Worm (Caenorhabditis elegans) whole organism, early embryonic: Measurements from ENCODE around the gene F17E9.3.

Experiments used
- aly-1 ChIP-seq: sonication (generic microtip); optimal IDR thresholded peaks from 2 replicates; lab custom pipeline; 2016; ENCODE audit warnings: missing genetic modification characterization, missing compliant biosample characterization
- ama-1 ChIP-seq: fragments of 150-350 bp; optimal IDR thresholded peaks from 2 replicates; lab custom pipeline; 2014
- ceh-36 ChIP-seq: sonication (generic microtip); optimal IDR thresholded peaks from 2 replicates; lab custom pipeline; 2016; ENCODE audit warnings: missing genetic modification characterization, inconsistent platforms, missing compliant biosample characterization
- ets-7 ChIP-seq: sonication (generic microtip); optimal IDR thresholded peaks from 2 replicates; lab custom pipeline; 2016; ENCODE audit warnings: missing genotype, missing genetic modification characterization, missing compliant biosample characterization
- hmbx-1 ChIP-seq: sonication (generic microtip); optimal IDR thresholded peaks from 2 replicates; lab custom pipeline; 2016; ENCODE audit warnings: mild to moderate bottlenecking, missing genetic modification characterization, missing compliant biosample characterization
- hmg-4 ChIP-seq: fragments of 200-800 bp; sonication (Bioruptor generic); optimal IDR thresholded peaks from 2 replicates; lab custom pipeline; 2018; ENCODE audit warnings: mild to moderate bottlenecking, missing genetic modification characterization, missing compliant biosample characterization
- hnd-1 ChIP-seq: sonication (generic microtip); optimal IDR thresholded peaks from 2 replicates; lab custom pipeline; 2016; ENCODE audit warnings: missing genetic modification characterization, missing compliant biosample characterization
- scrt-1 ChIP-seq: fragments of 200-800 bp; sonication (Bioruptor generic); IDR thresholded peaks from 2 replicates; pipeline ENCODE4 v1.3.6; 2022; ENCODE audit warnings: missing genetic modification characterization, missing compliant biosample characterization
- sea-1 ChIP-seq: fragments of 200-800 bp; sonication (Bioruptor generic); conservative IDR thresholded peaks from 2 replicates; pipeline ENCODE4 v1.3.6; 2022; ENCODE audit warnings: missing genetic modification characterization, missing compliant biosample characterization
- tbx-37 ChIP-seq: fragments of 200-800 bp; sonication (Bioruptor generic); conservative IDR thresholded peaks from 2 replicates; pipeline ENCODE4 v1.3.6; 2022; ENCODE audit warnings: missing genetic modification reagents, missing genetic modification characterization, missing compliant biosample characterization
- tra-4 ChIP-seq: sonication (generic microtip); optimal IDR thresholded peaks from 2 replicates; lab custom pipeline; 2017; ENCODE audit warnings: missing genetic modification characterization, missing compliant biosample characterization

DNA sequence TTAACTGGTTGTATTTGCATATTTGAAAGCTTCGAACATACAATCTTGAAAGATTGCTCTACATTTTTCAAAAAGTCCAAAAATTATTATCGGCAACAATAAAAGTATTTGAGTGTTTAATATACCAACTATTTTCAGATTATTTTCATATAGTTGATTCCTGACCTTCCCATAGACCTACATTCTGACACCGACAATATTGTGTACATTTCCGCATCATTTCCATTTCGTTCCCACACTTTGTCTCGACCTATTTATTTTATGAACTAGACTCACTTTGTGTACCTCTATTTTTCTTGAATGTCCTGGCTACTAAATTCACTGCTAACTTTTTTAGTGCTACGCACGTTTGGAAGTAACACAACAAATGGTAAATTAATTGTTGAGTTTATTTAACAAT is 12.3 kb upstream of the F17E9.3 start, which contains the start of gene lgc-5:
- TF ChIP-seq hmbx-1 (tag; lab: Kevin White, UChicago): no peak
- no peak for TF ChIP-seq aly-1 (tag; lab: Kevin White, UChicago)
- no peak for TF ChIP-seq hnd-1 (tag; lab: Kevin White, UChicago)
- no peak for TF ChIP-seq ceh-36 (tag; lab: Kevin White, UChicago)
- TF ChIP-seq ama-1 (lab: Kevin White, UChicago): no peak
- TF ChIP-seq scrt-1: no peak
- no peak for TF ChIP-seq ets-7 (tag; lab: Kevin White, UChicago)
- TF ChIP-seq tbx-37 (GFP tag; lab: Robert Waterston, UW): no peak
- TF ChIP-seq sea-1 (GFP tag; lab: Robert Waterston, UW): no peak
- no peak for TF ChIP-seq tra-4
- TF ChIP-seq hmg-4 (GFP tag; lab: Kevin White, UChicago): no peak
